Fruit fly (Drosophila melanogaster) whole organism, adult: Measurements from ENCODE around the gene CG33928.

Experiments used
- CG11617 ChIP-seq: fragments of 200-800 bp; sonication (Bioruptor generic); optimal IDR thresholded peaks from 2 replicates; lab custom pipeline; 2017; ENCODE audit warnings: mild to moderate bottlenecking, missing biosample characterization, missing genetic modification reagents, missing genetic modification characterization
- CG12768 ChIP-seq: fragments of 200-800 bp; sonication (Bioruptor generic); optimal IDR thresholded peaks from 2 replicates; lab custom pipeline; 2017; ENCODE audit warnings: missing biosample characterization, missing genetic modification characterization, mild to moderate bottlenecking, moderate library complexity, missing genetic modification reagents
- CG14711 ChIP-seq: fragments of 200-800 bp; sonication (Bioruptor generic); optimal IDR thresholded peaks from 2 replicates; lab custom pipeline; 2018; ENCODE audit warnings: missing biosample characterization, mild to moderate bottlenecking, missing genetic modification characterization, moderate library complexity
- CG1620 ChIP-seq: fragments of 200-800 bp; sonication (Bioruptor generic); optimal IDR thresholded peaks from 2 replicates; lab custom pipeline; 2016; ENCODE audit warnings: missing biosample characterization, missing genetic modification characterization
- CG33017 ChIP-seq: fragments of 200-800 bp; sonication (Bioruptor generic); optimal IDR thresholded peaks from 2 replicates; lab custom pipeline; 2018; ENCODE audit warnings: missing biosample characterization, mild to moderate bottlenecking, missing genetic modification characterization, moderate library complexity
- CG5204 ChIP-seq: fragments of 200-800 bp; sonication (Bioruptor generic); optimal IDR thresholded peaks from 2 replicates; lab custom pipeline; 2016; ENCODE audit warnings: missing biosample characterization, missing genetic modification characterization
- CG7045 ChIP-seq: fragments of 200-800 bp; sonication (Bioruptor generic); optimal IDR thresholded peaks from 2 replicates; lab custom pipeline; 2017; ENCODE audit warnings: missing biosample characterization, mild to moderate bottlenecking, missing genetic modification characterization
- CG7101 ChIP-seq: fragments of 200-800 bp; sonication (Bioruptor generic); optimal IDR thresholded peaks from 2 replicates; lab custom pipeline; 2018; ENCODE audit warnings: missing biosample characterization, mild to moderate bottlenecking, missing genetic modification characterization, moderate library complexity
- Clk ChIP-seq: fragments of 200-800 bp; sonication (Bioruptor generic); optimal IDR thresholded peaks from 2 replicates; lab custom pipeline; 2017; ENCODE audit warnings: missing biosample characterization, missing genetic modification characterization
- Crg-1 ChIP-seq: fragments of 200-800 bp; sonication (Bioruptor generic); optimal IDR thresholded peaks from 2 replicates; lab custom pipeline; 2016; ENCODE audit warnings: missing biosample characterization, missing genetic modification characterization
- Hr96 ChIP-seq: fragments of 200-800 bp; sonication (Bioruptor generic); optimal IDR thresholded peaks from 2 replicates; lab custom pipeline; 2016; ENCODE audit warnings: missing biosample characterization, missing genetic modification characterization
- Mnt ChIP-seq: fragments of 200-800 bp; sonication (Bioruptor generic); optimal IDR thresholded peaks from 2 replicates; lab custom pipeline; 2016; ENCODE audit warnings: missing biosample characterization, mild to moderate bottlenecking, missing genetic modification characterization
- bab1 ChIP-seq: fragments of 200-800 bp; sonication (Bioruptor generic); optimal IDR thresholded peaks from 3 replicates; lab custom pipeline; 2019; ENCODE audit warnings: missing biosample characterization, mild to moderate bottlenecking, missing genetic modification characterization, moderate library complexity
- cic ChIP-seq: fragments of 200-800 bp; sonication (Bioruptor generic); optimal IDR thresholded peaks from 2 replicates; lab custom pipeline; 2017; ENCODE audit warnings: missing biosample characterization, mild to moderate bottlenecking, missing genetic modification characterization, moderate library complexity
- cnc ChIP-seq, 2 experiments: fragments of >200 bp; optimal IDR thresholded peaks; 2 replicates each; lab custom pipeline; 2017
- kay ChIP-seq: fragments of 200-800 bp; sonication (Bioruptor generic); peaks from one replicate; lab custom pipeline; 2016; ENCODE audit warnings: missing biosample characterization, missing genetic modification characterization, borderline replicate concordance
- ovo ChIP-seq: fragments of 200-800 bp; sonication (Bioruptor generic); optimal IDR thresholded peaks from 2 replicates; lab custom pipeline; 2016; ENCODE audit warnings: missing biosample characterization, missing genetic modification characterization
- pad ChIP-seq: fragments of 200-800 bp; sonication (Bioruptor generic); optimal IDR thresholded peaks from 3 replicates; lab custom pipeline; 2017; ENCODE audit warnings: missing biosample characterization, missing genetic modification characterization, mild to moderate bottlenecking, moderate library complexity, missing genetic modification reagents
- tj ChIP-seq: fragments of 200-800 bp; sonication (Bioruptor generic); optimal IDR thresholded peaks from 3 replicates; lab custom pipeline; 2017; ENCODE audit warnings: missing biosample characterization, mild to moderate bottlenecking, missing genetic modification characterization, moderate library complexity
- toe ChIP-seq: fragments of 200-800 bp; sonication (Bioruptor generic); optimal IDR thresholded peaks from 2 replicates; lab custom pipeline; 2016; ENCODE audit warnings: missing biosample characterization, missing genetic modification characterization

Gene CG33928

DNA sequence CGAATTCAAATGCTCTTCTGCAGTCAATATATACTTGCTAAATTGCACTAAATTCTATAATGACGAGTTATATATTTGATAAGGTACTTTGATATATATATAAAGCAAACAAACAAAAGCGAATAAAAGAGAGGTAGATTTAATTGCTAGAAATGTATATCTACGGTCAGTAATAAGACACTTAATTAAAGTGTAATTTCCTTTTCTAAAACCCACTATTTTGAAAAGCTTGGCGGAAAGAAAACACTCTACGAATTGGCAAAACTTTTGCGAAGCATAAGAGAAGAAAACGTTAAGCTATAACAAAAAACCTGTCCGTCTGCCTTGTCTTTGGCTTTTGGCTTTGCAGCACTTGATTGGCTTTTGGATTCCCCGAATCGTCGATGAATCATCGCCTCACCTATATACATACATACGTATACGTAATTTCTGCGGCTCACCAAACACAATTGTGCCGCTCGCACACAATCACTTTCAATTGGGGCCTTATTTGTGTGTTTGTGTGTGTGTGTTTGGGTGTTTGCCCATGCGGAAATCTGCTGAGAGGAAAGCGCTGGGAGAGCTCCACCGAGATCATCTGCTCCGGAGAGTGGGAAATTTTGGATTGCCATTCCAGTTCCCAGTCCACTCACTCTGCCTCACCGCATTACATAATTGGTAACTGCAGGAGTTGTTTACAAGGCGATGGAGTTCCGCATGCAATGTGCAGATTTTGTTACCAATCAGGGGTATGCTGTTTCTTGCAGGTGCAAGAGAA is 5.6 kb downstream of the CG33928 start:
- TF ChIP-seq kay (GFP tag; lab: Kevin White, UChicago) (peak; percentile 54), CG12768 (GFP tag; lab: Kevin White, UChicago) (no peak)

DNA sequence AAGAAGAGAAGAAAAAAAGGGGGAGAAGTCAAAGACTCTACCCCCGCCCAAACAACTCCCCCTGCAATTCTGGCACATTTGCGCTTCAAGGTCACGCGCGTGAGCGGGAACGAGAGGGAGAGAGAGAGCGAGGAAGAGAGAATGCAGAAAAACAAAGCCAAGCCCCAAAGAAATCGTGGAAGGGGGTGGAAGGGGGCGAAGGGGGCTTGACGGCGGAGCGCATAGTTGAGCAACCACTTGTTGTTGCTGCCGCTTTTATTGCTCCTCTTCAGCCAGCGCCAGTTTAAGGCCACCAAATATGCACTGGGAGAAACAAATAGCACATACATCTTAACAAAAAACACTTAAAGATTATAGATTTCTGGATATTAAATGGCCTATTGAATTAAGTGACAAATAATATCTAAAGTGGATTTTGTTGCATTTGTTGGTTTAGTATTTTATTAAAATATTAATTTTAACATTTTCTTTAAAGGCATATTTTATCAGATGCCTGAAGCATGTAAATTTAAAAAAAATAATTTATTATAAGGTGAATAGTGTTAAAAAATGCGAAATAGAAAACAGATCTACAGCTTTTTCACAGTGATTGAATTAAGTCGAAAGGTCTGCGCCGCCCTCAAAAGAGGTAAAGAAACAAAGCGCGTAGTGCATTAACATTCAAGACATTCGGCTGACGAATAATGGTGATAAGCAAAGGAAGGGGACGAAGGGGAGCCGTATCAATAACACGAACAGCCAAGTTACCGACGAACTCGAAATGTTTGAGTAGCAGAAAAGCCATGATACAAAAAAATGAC is 6.4 kb downstream of the CG33928 start:
- TF ChIP-seq bab1 (peak; percentile 8), Hr96 (peak; percentile 19), kay (GFP tag; lab: Kevin White, UChicago) (peak; percentile 22), Crg-1 (GFP tag; lab: Kevin White, UChicago) (peak; percentile 31), cic (GFP tag; lab: Kevin White, UChicago) (no peak), pad (GFP tag; lab: Kevin White, UChicago) (peak; percentile 85), tj (peak; percentile 76), CG7045 (peak; percentile 65), Clk (peak; percentile 73), CG14711 (tag; lab: Kevin White, UChicago) (peak; percentile 91), CG11617 (GFP tag; lab: Kevin White, UChicago) (peak; percentile 91), CG1620 (GFP tag; lab: Kevin White, UChicago) (peak; percentile 44), toe (GFP tag; lab: Kevin White, UChicago) (no peak), cnc (optimal IDR thresholded peaks at IDR 0.05; lab: Kevin White, UChicago) (no peak), CG33017 (tag; lab: Kevin White, UChicago) (peak; percentile 86), CG12768 (GFP tag; lab: Kevin White, UChicago) (peak; percentile 84), CG5204 (peak; percentile 54), ovo (GFP tag; lab: Kevin White, UChicago) (peak; percentile 70), Mnt (peak; percentile 88), CG7101 (peak; percentile 93)

DNA sequence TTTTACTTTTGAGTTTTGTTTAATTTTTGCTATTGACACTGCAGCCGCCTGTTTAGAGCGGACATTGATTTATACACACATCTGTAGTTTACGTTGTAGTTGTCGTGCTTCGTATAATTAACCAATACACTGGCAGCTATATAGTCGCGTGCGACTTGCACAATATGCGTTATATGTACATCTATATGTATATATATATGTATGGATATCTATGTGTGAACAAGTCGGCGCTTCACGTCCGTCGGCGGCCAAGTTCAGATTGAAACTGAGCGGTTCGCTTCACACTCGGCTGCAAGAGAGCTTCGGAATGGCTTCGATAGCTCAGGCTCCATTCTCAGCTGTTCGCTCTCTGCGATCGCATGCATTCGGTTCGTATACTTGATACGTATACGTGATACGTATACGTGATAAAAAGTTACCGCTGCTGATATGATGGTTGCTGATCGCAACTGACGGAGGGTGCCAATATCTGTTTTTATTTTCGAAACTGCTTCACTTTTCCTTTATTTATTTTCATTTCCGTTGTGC is 8.4 kb downstream of the CG33928 start:
- TF ChIP-seq CG7045 (no peak), Crg-1 (GFP tag; lab: Kevin White, UChicago) (peak; percentile 28), cic (GFP tag; lab: Kevin White, UChicago) (peak; percentile 93), Clk (no peak), pad (GFP tag; lab: Kevin White, UChicago) (peak; percentile 4), tj (peak; percentile 45), toe (GFP tag; lab: Kevin White, UChicago) (peak; percentile 26), CG33017 (tag; lab: Kevin White, UChicago) (peak; percentile 58), CG14711 (tag; lab: Kevin White, UChicago) (peak; percentile 22), ovo (GFP tag; lab: Kevin White, UChicago) (no peak), CG11617 (GFP tag; lab: Kevin White, UChicago) (peak; percentile 21), kay (GFP tag; lab: Kevin White, UChicago) (peak; percentile 94), CG1620 (GFP tag; lab: Kevin White, UChicago) (no peak), Hr96 (peak; percentile 1), CG7101 (peak; percentile 28), bab1 (no peak), CG12768 (GFP tag; lab: Kevin White, UChicago) (peak; percentile 47), CG5204 (no peak), Mnt (peak; percentile 84), cnc (optimal IDR thresholded peaks at IDR 0.05; lab: Kevin White, UChicago) (no peak)

DNA sequence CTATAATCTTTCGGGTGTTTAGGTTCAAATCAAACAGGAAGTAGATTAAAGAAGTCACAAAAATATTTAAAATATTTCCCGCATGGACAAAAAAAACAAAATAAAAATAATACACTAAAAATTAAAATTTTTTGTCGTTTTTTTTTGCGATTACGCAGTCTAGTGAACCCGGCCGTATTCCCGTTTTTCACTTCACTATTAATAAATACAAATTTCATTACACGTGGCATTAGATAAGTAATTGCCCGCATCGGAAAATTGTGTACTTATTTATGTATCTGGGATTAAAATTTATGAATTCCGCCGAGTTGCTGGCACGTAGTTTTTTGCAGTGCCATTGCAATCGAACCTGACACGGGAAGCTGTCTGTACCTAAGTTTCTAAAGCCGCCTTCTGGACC is 9.2 kb downstream of the CG33928 start:
- no peak for TF ChIP-seq bab1
- no peak for TF ChIP-seq Hr96
- peak; percentile 30 for TF ChIP-seq CG7045
- no peak for TF ChIP-seq pad (GFP tag; lab: Kevin White, UChicago)
- no peak for TF ChIP-seq toe (GFP tag; lab: Kevin White, UChicago)
- TF ChIP-seq ovo (GFP tag; lab: Kevin White, UChicago) = no peak
- TF ChIP-seq CG5204 = peak; percentile 58
- TF ChIP-seq Crg-1 (GFP tag; lab: Kevin White, UChicago) = no peak
- peak; percentile 65 for TF ChIP-seq CG33017 (tag; lab: Kevin White, UChicago)
- TF ChIP-seq Clk = no peak
- TF ChIP-seq tj = peak; percentile 19
- no peak for TF ChIP-seq cnc (optimal IDR thresholded peaks at IDR 0.05; lab: Kevin White, UChicago)
- TF ChIP-seq kay (GFP tag; lab: Kevin White, UChicago) = no peak
- peak; percentile 24 for TF ChIP-seq CG7101
- TF ChIP-seq CG1620 (GFP tag; lab: Kevin White, UChicago) = no peak
- peak; percentile 52 for TF ChIP-seq CG12768 (GFP tag; lab: Kevin White, UChicago)
- TF ChIP-seq cic (GFP tag; lab: Kevin White, UChicago) = no peak
- TF ChIP-seq CG11617 (GFP tag; lab: Kevin White, UChicago) = peak; percentile 31
- TF ChIP-seq CG14711 (tag; lab: Kevin White, UChicago) = peak; percentile 28
- TF ChIP-seq Mnt = no peak

DNA sequence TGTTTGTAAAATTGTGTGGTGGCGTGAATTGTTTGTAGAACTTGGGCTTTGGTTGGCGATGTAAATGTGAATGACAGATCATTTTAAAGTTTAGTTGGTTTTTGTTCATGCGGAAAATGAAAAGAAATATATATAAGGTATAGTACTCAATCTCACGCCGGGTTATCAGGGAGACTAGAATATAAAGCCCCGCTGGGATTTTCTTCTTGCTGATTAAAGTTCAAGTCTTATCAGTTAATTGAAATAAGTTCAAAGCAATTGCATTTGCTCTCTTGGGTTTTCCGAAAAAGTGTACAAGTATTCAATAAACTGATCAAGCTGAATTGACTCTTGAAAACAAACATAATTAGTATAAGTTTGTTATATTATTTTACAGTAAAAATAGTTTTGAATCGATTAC is 11.0 kb downstream of the CG33928 start:
- TF ChIP-seq CG12768 (GFP tag; lab: Kevin White, UChicago) = no peak
- TF ChIP-seq Mnt = no peak
- no peak for TF ChIP-seq CG14711 (tag; lab: Kevin White, UChicago)
- no peak for TF ChIP-seq ovo (GFP tag; lab: Kevin White, UChicago)
- TF ChIP-seq CG7045 = no peak
- no peak for TF ChIP-seq tj
- no peak for TF ChIP-seq toe (GFP tag; lab: Kevin White, UChicago)
- peak; percentile 3 for TF ChIP-seq kay (GFP tag; lab: Kevin White, UChicago)
